Worm (Caenorhabditis elegans) whole organism, L2 larva: ENCODE results near the gene rab-39.

Experiments
- alr-1 ChIP-seq: fragments of 150-350 bp; optimal IDR thresholded peaks from 2 replicates; lab custom pipeline; 2014; ENCODE audit warnings: missing biosample characterization, missing genetic modification characterization
- aly-2 ChIP-seq: fragments of 150-350 bp; optimal IDR thresholded peaks from 2 replicates; lab custom pipeline; 2014; ENCODE audit warnings: missing biosample characterization, missing genetic modification characterization
- dmd-4 ChIP-seq: sonication (generic microtip); optimal IDR thresholded peaks from 2 replicates; lab custom pipeline; 2017; ENCODE audit warnings: missing biosample characterization, missing genetic modification characterization
- elt-1 ChIP-seq: fragments of 150-350 bp; optimal IDR thresholded peaks from 2 replicates; lab custom pipeline; 2014; ENCODE audit warnings: missing biosample characterization, missing genetic modification characterization
- fos-1 ChIP-seq: fragments of 150-350 bp; optimal IDR thresholded peaks from 2 replicates; lab custom pipeline; 2014; ENCODE audit warnings: missing biosample characterization, missing genetic modification characterization
- nhr-23 ChIP-seq: fragments of 150-350 bp; optimal IDR thresholded peaks from 2 replicates; lab custom pipeline; 2014; ENCODE audit warnings: missing biosample characterization, missing genetic modification reagents, missing genetic modification characterization

DNA sequence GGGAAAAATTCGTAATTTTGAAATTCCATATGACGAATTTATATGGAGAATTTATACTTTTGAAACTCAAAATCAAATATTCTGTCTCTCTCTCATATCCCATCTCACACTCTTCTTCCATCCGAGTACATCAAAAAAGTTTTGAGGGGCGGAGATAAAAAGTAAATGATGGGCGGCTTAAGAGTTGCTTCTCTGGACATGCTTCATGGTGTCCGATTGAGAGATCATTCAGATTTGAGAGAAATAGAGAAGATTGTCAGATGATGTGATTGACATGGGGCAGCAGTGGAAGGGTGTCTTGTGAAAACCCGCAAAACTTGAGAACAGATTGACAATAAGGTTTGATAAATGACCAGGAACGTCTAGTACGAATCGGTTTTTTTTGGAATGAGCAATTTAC lies 7.0 kb downstream of the rab-39 start:
- TF ChIP-seq elt-1 (no peak), fos-1 (tag; lab: Kevin White, UChicago) (no peak), aly-2 (tag; lab: Kevin White, UChicago) (no peak), alr-1 (no peak), nhr-23 (tag; lab: Kevin White, UChicago) (no peak), dmd-4 (tag; lab: Kevin White, UChicago) (no peak)
